Fruit fly (Drosophila melanogaster): ENCODE results near the gene CG18418.

Gene CG18418

dm6 chr3L:4698032-4698431 is 8.2 kb upstream of the CG18418 start (continued):
- TF ChIP-seq Sin3A (optimal IDR thresholded peaks at IDR 0.05) (no peak), schlank (tag; optimal IDR thresholded peaks at IDR 0.05) (peak; percentile 4), HLH3B (GFP tag; IDR thresholded peaks at IDR 0.05) (peak; percentile 88), CG10654 (GFP tag; optimal IDR thresholded peaks at IDR 0.05) (peak; percentile 72), ATbp (GFP tag; optimal IDR thresholded peaks at IDR 0.05) (peak; percentile 73), dan (GFP tag; IDR thresholded peaks at IDR 0.05) (no peak), Ravus (GFP tag; IDR thresholded peaks at IDR 0.05) (peak; percentile 69), kay (GFP tag; optimal IDR thresholded peaks at IDR 0.05) (no peak), CG9797 (GFP tag; optimal IDR thresholded peaks at IDR 0.05) (no peak), cas (GFP tag; IDR thresholded peaks at IDR 0.05) (peak; percentile 58; the same call in 1 of the 2 replicates), psq (GFP tag; optimal IDR thresholded peaks at IDR 0.05) (peak; percentile 21), bbx (GFP tag; IDR thresholded peaks at IDR 0.05; ENCODE audit: partially characterized antibody) (no peak), Ada2b (GFP tag; IDR thresholded peaks at IDR 0.05) (peak; percentile 92), usp (GFP tag; optimal IDR thresholded peaks at IDR 0.05) (no peak), CG10366 (GFP tag; IDR thresholded peaks at IDR 0.05) (peak; percentile 82), corto (GFP tag; optimal IDR thresholded peaks at IDR 0.05) (no peak), Rx (GFP tag; IDR thresholded peaks at IDR 0.05) (peak; percentile 81), B-H2 (GFP tag; optimal IDR thresholded peaks at IDR 0.05) (no peak), Tbp (GFP tag; optimal IDR thresholded peaks at IDR 0.05) (no peak), Nf-YA (GFP tag; IDR thresholded peaks at IDR 0.05) (peak; percentile 77), CG14667 (GFP tag; IDR thresholded peaks at IDR 0.05) (peak; percentile 69), btn (GFP tag; optimal IDR thresholded peaks at IDR 0.05) (peak; percentile 73), Dad (GFP tag; optimal IDR thresholded peaks at IDR 0.05) (peak; percentile 87), fd64A (GFP tag; optimal IDR thresholded peaks at IDR 0.05) (peak; percentile 71), CG13624 (GFP tag; optimal IDR thresholded peaks at IDR 0.05) (peak; percentile 87), CG30403 (GFP tag; optimal IDR thresholded peaks at IDR 0.05) (peak; percentile 77), CG15601 (tag; optimal IDR thresholded peaks at IDR 0.05) (peak; percentile 66), scrt (GFP tag; optimal IDR thresholded peaks at IDR 0.05) (peak; percentile 78), peb (GFP tag; IDR thresholded peaks at IDR 0.05) (peak; percentile 57; the same call in 1 of the 2 replicates), dmrt11E (tag; optimal IDR thresholded peaks at IDR 0.05) (peak; percentile 65), CG1832 (GFP tag; optimal IDR thresholded peaks at IDR 0.05) (no peak), tgo (GFP tag; IDR thresholded peaks at IDR 0.05) (peak; percentile 79), Atf-2 (GFP tag; optimal IDR thresholded peaks at IDR 0.05) (peak; percentile 71), CG13296 (GFP tag; optimal IDR thresholded peaks at IDR 0.05) (peak; percentile 84), nerfin-1 (tag; optimal IDR thresholded peaks at IDR 0.05) (peak; percentile 70), yki (optimal IDR thresholded peaks at IDR 0.05) (no peak), ind (GFP tag; optimal IDR thresholded peaks at IDR 0.05) (peak; percentile 88), onecut (GFP tag; IDR thresholded peaks at IDR 0.05) (peak; percentile 83), CG43689 (GFP tag; IDR thresholded peaks at IDR 0.05) (peak; percentile 83), CG17568 (GFP tag; optimal IDR thresholded peaks at IDR 0.05) (peak; percentile 78), CG10462 (GFP tag; optimal IDR thresholded peaks at IDR 0.05) (peak; percentile 67), CG4707 (GFP tag; optimal IDR thresholded peaks at IDR 0.05) (peak; percentile 69), CG12236 (GFP tag; optimal IDR thresholded peaks at IDR 0.05) (peak; percentile 60), Sox100B (GFP tag; optimal IDR thresholded peaks at IDR 0.05) (peak; percentile 76), shn (GFP tag; optimal IDR thresholded peaks at IDR 0.05) (peak; percentile 66), CG8944 (GFP tag; optimal IDR thresholded peaks at IDR 0.05) (peak; percentile 83), CG18476 (GFP tag; optimal IDR thresholded peaks at IDR 0.05) (peak; percentile 70), CG3838 (GFP tag; optimal IDR thresholded peaks at IDR 0.05) (peak; percentile 60), CG1603 (tag; optimal IDR thresholded peaks at IDR 0.05) (peak; percentile 87), tx (GFP tag; optimal IDR thresholded peaks at IDR 0.05) (peak; percentile 77), CG3995 (GFP tag; optimal IDR thresholded peaks at IDR 0.05) (peak; percentile 47), jumu (GFP tag; optimal IDR thresholded peaks at IDR 0.05) (peak; percentile 65), HLH54F (GFP tag; optimal IDR thresholded peaks at IDR 0.05) (peak; percentile 79)
